Worm (Caenorhabditis elegans) whole organism, midembryonic: ENCODE measurements around the gene F18F11.4.

ENCODE experiments used
- T22C8.4 ChIP-seq: fragments of 200-800 bp; sonication (Bioruptor generic); IDR thresholded peaks from 2 replicates; pipeline ENCODE4 v1.3.6; 2022; ENCODE audit warnings: missing genetic modification characterization, missing compliant biosample characterization
- cog-1 ChIP-seq: sonication (generic microtip); optimal IDR thresholded peaks from 2 replicates; lab custom pipeline; 2016; ENCODE audit warnings: missing genetic modification characterization, missing compliant biosample characterization
- flt-1 ChIP-seq: fragments of 200-800 bp; sonication (Bioruptor generic); IDR thresholded peaks from 2 replicates; pipeline ENCODE4 v1.3.6; 2022; ENCODE audit warnings: missing genetic modification characterization, missing compliant biosample characterization
- med-1 ChIP-seq: sonication (generic microtip); optimal IDR thresholded peaks from 2 replicates; lab custom pipeline; 2017; ENCODE audit warnings: missing genetic modification characterization, mild to moderate bottlenecking, missing compliant biosample characterization, antibody characterized with exemption, missing genetic modification reagents; ENCODE audit not compliant: insufficient read depth
- ref-1 ChIP-seq: fragments of 200-800 bp; sonication (Bioruptor generic); conservative IDR thresholded peaks from 2 replicates; pipeline ENCODE4 v1.3.6; 2022; ENCODE audit warnings: missing genetic modification reagents, missing genetic modification characterization, missing compliant biosample characterization
- ztf-23 ChIP-seq: fragments of 200-800 bp; sonication (Bioruptor generic); IDR thresholded peaks from 2 replicates; pipeline ENCODE4 v1.3.6; 2022; ENCODE audit warnings: missing genetic modification reagents, missing genetic modification characterization, missing compliant biosample characterization
- ztf-29 ChIP-seq: fragments of 200-800 bp; sonication (Bioruptor generic); IDR thresholded peaks from 2 replicates; pipeline ENCODE4 v1.3.6; 2022; ENCODE audit warnings: missing genetic modification reagents, missing genetic modification characterization, missing compliant biosample characterization

- TF ChIP-seq cog-1 (tag; lab: Kevin White, UChicago), result no peak
- TF ChIP-seq T22C8.4, result no peak
- TF ChIP-seq flt-1 (GFP tag; lab: Robert Waterston, UW), result no peak
- TF ChIP-seq ztf-23, result no peak
- no peak for TF ChIP-seq ref-1 (GFP tag; lab: Robert Waterston, UW)
- TF ChIP-seq ztf-29 (GFP tag; lab: Robert Waterston, UW), result no peak
- TF ChIP-seq med-1 (GFP tag; lab: Kevin White, UChicago), result no peak
These were observed 11.0 kb upstream of the F18F11.4 start for ce11 chrIV:319654-320053.
